Worm (Caenorhabditis elegans) whole organism, L1 larva: ENCODE results near the gene sra-10.

Experiments
- C16A3.4 ChIP-seq: fragments of 150-350 bp; optimal IDR thresholded peaks from 2 replicates; lab custom pipeline; 2014; ENCODE audit warnings: missing biosample characterization, missing genetic modification characterization
- F16B12.6 ChIP-seq: fragments of 150-350 bp; optimal IDR thresholded peaks from 2 replicates; lab custom pipeline; 2014; ENCODE audit warnings: missing biosample characterization, missing genetic modification characterization
- Y116A8C.19 ChIP-seq: sonication (generic microtip); optimal IDR thresholded peaks from 2 replicates; lab custom pipeline; 2016; ENCODE audit warnings: missing compliant biosample characterization, missing genetic modification characterization, borderline replicate concordance
- alr-1 ChIP-seq: fragments of 200-800 bp; sonication (Bioruptor generic); optimal IDR thresholded peaks from 2 replicates; lab custom pipeline; 2018; ENCODE audit warnings: borderline replicate concordance, mild to moderate bottlenecking, missing genetic modification characterization, missing compliant biosample characterization
- ceh-63 ChIP-seq: fragments of 200-800 bp; sonication (Bioruptor generic); optimal IDR thresholded peaks from 2 replicates; lab custom pipeline; 2018; ENCODE audit warnings: mild to moderate bottlenecking, missing genetic modification characterization, missing compliant biosample characterization
- ceh-82 ChIP-seq, 3 experiments: fragments of 150-350 bp in 1 of 3; sonication (generic microtip) in 2 of 3; optimal IDR thresholded peaks; 2 replicates each; lab custom pipeline; 2014 to 2017; ENCODE audit warnings: missing biosample characterization in 3 of 3, missing genetic modification characterization in 3 of 3
- ceh-90 ChIP-seq: sonication (generic microtip); optimal IDR thresholded peaks from 2 replicates; lab custom pipeline; 2016; ENCODE audit warnings: missing genetic modification characterization, missing compliant biosample characterization
- dsc-1 ChIP-seq: sonication (generic microtip); optimal IDR thresholded peaks from 2 replicates; lab custom pipeline; 2016; ENCODE audit warnings: mild to moderate bottlenecking, missing genetic modification characterization, missing compliant biosample characterization
- efl-1 ChIP-seq, 4 experiments: fragments of 150-350 bp; optimal IDR thresholded peaks in 3 of 4; peaks in 1 of 4; 1 replicate in 1 of 4; 2 replicates in 3 of 4; lab custom pipeline; 2014; ENCODE audit warnings: missing biosample characterization in 2 of 4, missing genetic modification characterization in 2 of 4, missing genetic modification reagents in 2 of 4
- efl-3 ChIP-seq: fragments of 200-800 bp; sonication (Bioruptor generic); optimal IDR thresholded peaks from 2 replicates; lab custom pipeline; 2018; ENCODE audit warnings: mild to moderate bottlenecking, missing genetic modification characterization, missing compliant biosample characterization
- egl-13 ChIP-seq: sonication (generic microtip); optimal IDR thresholded peaks from 2 replicates; lab custom pipeline; 2016; ENCODE audit warnings: missing genotype, missing genetic modification reagents, missing genetic modification characterization, missing compliant biosample characterization
- egl-27 ChIP-seq, 2 experiments: fragments of 150-350 bp in 1 of 2; sonication (generic microtip); optimal IDR thresholded peaks; 3 replicates each; lab custom pipeline; 2017 to 2018; ENCODE audit warnings: missing biosample characterization in 2 of 2, missing genetic modification characterization in 2 of 2, missing genetic modification reagents in 2 of 2
- elt-2 ChIP-seq: sonication (generic microtip); optimal IDR thresholded peaks from 2 replicates; lab custom pipeline; 2016; ENCODE audit warnings: missing genetic modification characterization, mild to moderate bottlenecking, inconsistent platforms, missing compliant biosample characterization, missing genetic modification reagents
- fkh-10 ChIP-seq: sonication (generic microtip); optimal IDR thresholded peaks from 2 replicates; lab custom pipeline; 2017; ENCODE audit warnings: missing biosample characterization, missing genetic modification reagents, missing genetic modification characterization
- fkh-4 ChIP-seq: sonication (generic microtip); optimal IDR thresholded peaks from 2 replicates; lab custom pipeline; 2016; ENCODE audit warnings: missing compliant biosample characterization, missing genetic modification characterization, borderline replicate concordance
- hlh-17 ChIP-seq: fragments of 200-800 bp; sonication (Bioruptor generic); optimal IDR thresholded peaks from 2 replicates; lab custom pipeline; 2018; ENCODE audit warnings: missing genetic modification characterization, mild to moderate bottlenecking, missing compliant biosample characterization, moderate library complexity, borderline replicate concordance
- hpl-2 ChIP-seq: fragments of 150-350 bp; optimal IDR thresholded peaks from 2 replicates; lab custom pipeline; 2014; ENCODE audit warnings: missing biosample characterization, missing genetic modification reagents, missing genetic modification characterization
- irx-1 ChIP-seq: sonication (generic microtip); optimal IDR thresholded peaks from 2 replicates; lab custom pipeline; 2016; ENCODE audit warnings: missing genetic modification characterization, missing compliant biosample characterization
- jun-1 ChIP-seq: fragments of 150-350 bp; optimal IDR thresholded peaks from 2 replicates; lab custom pipeline; 2014; ENCODE audit warnings: missing biosample characterization, missing genetic modification reagents, missing genetic modification characterization
- lin-14 ChIP-seq: fragments of 200-800 bp; sonication (Bioruptor generic); optimal IDR thresholded peaks from 2 replicates; lab custom pipeline; 2018; ENCODE audit warnings: mild to moderate bottlenecking, missing genetic modification characterization, moderate library complexity, missing compliant biosample characterization
- lin-15B ChIP-seq: fragments of 150-350 bp; sonication (generic microtip); optimal IDR thresholded peaks from 3 replicates; lab custom pipeline; 2014; ENCODE audit warnings: missing biosample characterization, missing genetic modification characterization
- lin-39 ChIP-seq: fragments of 150-350 bp; optimal IDR thresholded peaks from 2 replicates; lab custom pipeline; 2014; ENCODE audit warnings: missing biosample characterization, missing genetic modification reagents, missing genetic modification characterization
- mab-9 ChIP-seq: fragments of 200-800 bp; sonication (Bioruptor generic); IDR thresholded peaks from 2 replicates; pipeline ENCODE4 v1.3.6; 2022; ENCODE audit warnings: missing genetic modification reagents, missing genetic modification characterization, missing compliant biosample characterization
- mep-1 ChIP-seq: fragments of 150-350 bp; optimal IDR thresholded peaks from 2 replicates; lab custom pipeline; 2014; ENCODE audit warnings: missing biosample characterization, missing genetic modification characterization
- nhr-11 ChIP-seq: fragments of 150-350 bp; optimal IDR thresholded peaks from 2 replicates; lab custom pipeline; 2014; ENCODE audit warnings: missing biosample characterization, missing genetic modification characterization
- nhr-19 ChIP-seq: fragments of 200-800 bp; sonication (Bioruptor generic); conservative IDR thresholded peaks from 2 replicates; pipeline ENCODE4 v1.3.6; 2022; ENCODE audit warnings: missing genetic modification characterization, missing compliant biosample characterization
- nhr-20 ChIP-seq: sonication (generic microtip); optimal IDR thresholded peaks from 2 replicates; lab custom pipeline; 2016; ENCODE audit warnings: mild to moderate bottlenecking, missing genetic modification characterization, missing compliant biosample characterization
- nhr-237 ChIP-seq: fragments of 150-350 bp; optimal IDR thresholded peaks from 2 replicates; lab custom pipeline; 2014; ENCODE audit warnings: missing biosample characterization, missing genetic modification characterization
- nhr-47 ChIP-seq: sonication (generic microtip); optimal IDR thresholded peaks from 2 replicates; lab custom pipeline; 2016; ENCODE audit warnings: mild to moderate bottlenecking, missing genetic modification characterization, moderate library complexity, missing compliant biosample characterization
- nhr-71 ChIP-seq: sonication (generic microtip); optimal IDR thresholded peaks from 2 replicates; lab custom pipeline; 2016; ENCODE audit warnings: mild to moderate bottlenecking, missing genetic modification characterization, moderate library complexity, missing compliant biosample characterization
- nhr-77 ChIP-seq: fragments of 150-350 bp; optimal IDR thresholded peaks from 2 replicates; lab custom pipeline; 2014; ENCODE audit warnings: missing biosample characterization, missing genetic modification characterization
- nhr-90 ChIP-seq: sonication (generic microtip); optimal IDR thresholded peaks from 2 replicates; lab custom pipeline; 2016; ENCODE audit warnings: mild to moderate bottlenecking, missing genetic modification characterization, missing compliant biosample characterization; ENCODE audit not compliant: poor library complexity
- pqm-1 ChIP-seq: sonication (generic microtip); optimal IDR thresholded peaks from 3 replicates; lab custom pipeline; 2017; ENCODE audit warnings: missing biosample characterization, missing genetic modification characterization
- skn-1 ChIP-seq: fragments of 150-350 bp; optimal IDR thresholded peaks from 2 replicates; lab custom pipeline; 2014; ENCODE audit warnings: missing biosample characterization, missing genetic modification characterization
- snpc-4 ChIP-seq: fragments of 150-350 bp; optimal IDR thresholded peaks from 2 replicates; lab custom pipeline; 2014; ENCODE audit warnings: missing biosample characterization, missing genetic modification characterization
- snu-23 ChIP-seq: sonication (generic microtip); optimal IDR thresholded peaks from 2 replicates; lab custom pipeline; 2016; ENCODE audit warnings: missing genetic modification characterization, missing compliant biosample characterization
- sox-4 ChIP-seq: sonication (generic microtip); optimal IDR thresholded peaks from 2 replicates; lab custom pipeline; 2016; ENCODE audit warnings: missing genetic modification characterization, missing compliant biosample characterization
- sup-37 ChIP-seq: fragments of 200-800 bp; sonication (Bioruptor generic); optimal IDR thresholded peaks from 2 replicates; lab custom pipeline; 2018; ENCODE audit warnings: mild to moderate bottlenecking, missing genetic modification characterization, missing compliant biosample characterization
- zag-1 ChIP-seq: fragments of 150-350 bp; optimal IDR thresholded peaks from 2 replicates; lab custom pipeline; 2014; ENCODE audit warnings: missing biosample characterization, missing genetic modification characterization
- zip-4 ChIP-seq: fragments of 200-800 bp; sonication (Bioruptor generic); optimal IDR thresholded peaks from 2 replicates; lab custom pipeline; 2018; ENCODE audit warnings: mild to moderate bottlenecking, missing genetic modification characterization, moderate library complexity, missing compliant biosample characterization
- ztf-11 ChIP-seq, 2 experiments: sonication (generic microtip); optimal IDR thresholded peaks; 2 replicates each; lab custom pipeline; 2016 to 2017; ENCODE audit warnings: missing genetic modification characterization in 2 of 2, missing biosample characterization in 1 of 2, missing compliant biosample characterization in 1 of 2

sra-10 gene

DNA sequence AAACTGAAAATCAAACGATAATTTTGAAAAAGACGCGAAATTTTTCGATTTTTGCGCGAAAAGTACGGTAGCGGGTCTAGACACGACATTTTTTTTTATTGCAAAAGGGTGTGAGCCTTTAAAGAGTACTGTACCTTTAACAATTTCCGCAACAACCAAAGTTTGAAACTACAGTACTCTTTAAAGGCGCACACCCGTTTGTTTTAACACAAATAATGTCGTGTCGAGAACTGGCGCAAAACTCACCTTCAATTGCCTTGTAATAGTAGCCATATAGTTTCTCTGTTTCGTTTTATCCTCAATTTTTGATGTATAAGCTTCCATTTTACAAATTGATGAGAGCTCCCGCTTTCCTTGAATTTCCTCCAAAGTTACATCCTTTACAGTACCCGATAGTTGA, 9.6 kb downstream of the sra-10 start:
- TF ChIP-seq elt-2 (tag; lab: Kevin White, UChicago) (no peak), nhr-47 (tag; lab: Kevin White, UChicago) (no peak), ceh-63 (no peak), zip-4 (GFP tag; lab: Kevin White, UChicago) (no peak), pqm-1 (tag; lab: Kevin White, UChicago) (no peak), lin-15B (tag; lab: Kevin White, UChicago) (no peak), snpc-4 (tag; lab: Kevin White, UChicago) (no peak), nhr-20 (tag; lab: Kevin White, UChicago) (no peak), alr-1 (tag; lab: Kevin White, UChicago) (no peak), mep-1 (tag; lab: Kevin White, UChicago) (no peak), jun-1 (tag; lab: Kevin White, UChicago) (no peak), egl-13 (tag; lab: Kevin White, UChicago) (no peak), nhr-19 (GFP tag; lab: Robert Waterston, UW) (no peak), ceh-82 (tag; optimal IDR thresholded peaks at IDR 0.05; lab: Kevin White, UChicago) (no peak), nhr-11 (no peak)

- TF ChIP-seq lin-15B (tag; lab: Kevin White, UChicago), result no peak
- no peak for TF ChIP-seq ceh-90 (tag; lab: Kevin White, UChicago)
- TF ChIP-seq lin-39 (tag; lab: Kevin White, UChicago), result no peak
Measured at ce11 chrII:10884396-10884795, 10.5 kb downstream of the sra-10 start, which contains the start of gene egg-3. Gene egg-3 (minus strand): TSS chrII:10884441.

ce11 chrII:10880625-10881024, 14.3 kb downstream of the sra-10 start, which contains the start of gene lurp-1:
Gene lurp-1 (plus strand): TSS chrII:10880925.
- TF ChIP-seq C16A3.4 (tag; lab: Kevin White, UChicago) (no peak), dsc-1 (peak; percentile 69)

ce11 chrII:10873631-10874030, 21.3 kb downstream of the sra-10 start, which contains the start of gene orc-2:
Gene orc-2 (plus strand): TSS chrII:10873931.
- TF ChIP-seq nhr-90 (tag; lab: Kevin White, UChicago) (no peak), hlh-17 (no peak)
- TF ChIP-seq, all 84 proteins: peak for 0

DNA sequence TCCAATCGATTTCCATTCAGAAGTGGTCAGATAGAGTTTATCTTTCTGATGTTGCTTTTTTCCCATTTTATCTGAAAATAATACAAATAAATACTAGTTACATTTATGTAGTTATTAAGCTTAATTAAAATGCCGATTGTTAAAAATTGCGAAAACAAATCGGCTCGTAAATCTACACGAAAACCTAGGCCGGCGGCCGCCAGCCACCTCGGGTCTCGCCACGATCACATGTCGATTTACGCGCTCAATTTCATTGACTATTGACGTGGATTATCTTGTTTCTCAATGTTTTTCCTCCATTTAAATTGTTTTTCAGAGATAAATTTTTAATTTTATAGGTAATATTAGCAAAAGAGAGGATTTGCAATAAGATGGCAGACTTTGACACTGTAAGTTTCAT, 22.4 kb downstream of the sra-10 start, which contains the start of the genes cyn-4 and copz-1:
TSS of gene cyn-4 (minus strand) at position 71 of the 400 bp plus-strand sequence.
TSS of gene copz-1 (plus strand) at position 339 of the 400 bp plus-strand sequence.
- TF ChIP-seq pqm-1 (tag; lab: Kevin White, UChicago), result no peak
- peak; percentile 54 for TF ChIP-seq sox-4 (tag; lab: Kevin White, UChicago)
- no peak for TF ChIP-seq zag-1 (tag; lab: Kevin White, UChicago)
- TF ChIP-seq nhr-19 (GFP tag; lab: Robert Waterston, UW), result peak; percentile 78
- TF ChIP-seq ceh-63, result no peak
- TF ChIP-seq irx-1 (tag; lab: Kevin White, UChicago), result peak; percentile 86
- TF ChIP-seq fkh-10, result no peak
- peak; percentile 53 for TF ChIP-seq zip-4 (GFP tag; lab: Kevin White, UChicago)
- peak; percentile 54; the same call in 1 of the 2 replicates for TF ChIP-seq mab-9 (GFP tag; lab: Robert Waterston, UW)
- TF ChIP-seq lin-39 (tag; lab: Kevin White, UChicago), result peak; percentile 30
- peak; percentile 60 for TF ChIP-seq nhr-77
- TF ChIP-seq sup-37 (GFP tag; lab: Kevin White, UChicago), result no peak
- TF ChIP-seq efl-3 (GFP tag; lab: Kevin White, UChicago), result no peak
- peak; percentile 9 for TF ChIP-seq nhr-11
- TF ChIP-seq skn-1 (tag; lab: Kevin White, UChicago), result peak; percentile 59
- no peak for TF ChIP-seq Y116A8C.19 (tag; lab: Kevin White, UChicago)
- no peak for TF ChIP-seq hpl-2 (GFP tag; lab: Kevin White, UChicago)
- TF ChIP-seq egl-27 (tag; optimal IDR thresholded peaks at IDR 0.05; lab: Kevin White, UChicago), result no peak
- TF ChIP-seq hlh-17, result no peak
- peak in 1 of 2 experiments; percentile 86 for TF ChIP-seq ztf-11 (tag; optimal IDR thresholded peaks at IDR 0.05; lab: Kevin White, UChicago)
- TF ChIP-seq dsc-1, result peak; percentile 87
- TF ChIP-seq F16B12.6 (tag; lab: Kevin White, UChicago), result peak; percentile 59
- TF ChIP-seq lin-14 (GFP tag; lab: Kevin White, UChicago), result peak; percentile 88
- peak; percentile 92 for TF ChIP-seq nhr-71
- peak; percentile 85 to 87 for TF ChIP-seq efl-1 (optimal IDR thresholded peaks at IDR 0.05; lab: Kevin White, UChicago)
- TF ChIP-seq efl-1 (GFP tag; optimal IDR thresholded peaks at IDR 0.05 in 1 of 2; lab: Kevin White, UChicago), result peak; percentile 80 to 97
- peak; percentile 40 for TF ChIP-seq nhr-237 (tag; lab: Kevin White, UChicago)
- TF ChIP-seq jun-1 (tag; lab: Kevin White, UChicago), result peak; percentile 0
- TF ChIP-seq fkh-4, result peak; percentile 83
- peak; percentile 91 for TF ChIP-seq snu-23 (GFP tag; lab: Kevin White, UChicago)
- peak; percentile 70 to 80 (median 80) for TF ChIP-seq ceh-82 (tag; optimal IDR thresholded peaks at IDR 0.05; lab: Kevin White, UChicago)
- peak; percentile 81 for TF ChIP-seq lin-15B (tag; lab: Kevin White, UChicago)
